Fruit fly (Drosophila melanogaster) whole organism, embryonic: ENCODE results near the gene CG11843.

Source experiments
- Asciz ChIP-seq: fragments of 200-800 bp; sonication (Bioruptor generic); optimal IDR thresholded peaks from 2 replicates; lab custom pipeline; 2017; ENCODE audit warnings: missing biosample characterization, mild to moderate bottlenecking, missing genetic modification characterization, missing genetic modification reagents
- Atf-2 ChIP-seq: fragments of 200-800 bp; sonication (Bioruptor generic); optimal IDR thresholded peaks from 2 replicates; lab custom pipeline; 2016; ENCODE audit warnings: missing biosample characterization, missing genetic modification characterization
- BEAF-32 ChIP-seq: fragments of 200-800 bp; sonication (Bioruptor generic); optimal IDR thresholded peaks from 3 replicates; lab custom pipeline; 2017; ENCODE audit warnings: missing biosample characterization, missing genetic modification characterization, mild to moderate bottlenecking, moderate library complexity, missing genetic modification reagents
- CG10959 ChIP-seq: fragments of 200-800 bp; sonication (Bioruptor generic); IDR thresholded peaks from 2 replicates; pipeline ENCODE4 v1.3.6; 2022; ENCODE audit warnings: missing biosample characterization, missing genetic modification characterization
- CG11247 ChIP-seq: fragments of 200-800 bp; sonication (Bioruptor generic); IDR thresholded peaks from 2 replicates; pipeline ENCODE4 v1.3.6; 2022; ENCODE audit warnings: missing biosample characterization, missing genetic modification characterization
- CG11504 ChIP-seq: fragments of 200-800 bp; sonication (Bioruptor generic); optimal IDR thresholded peaks from 3 replicates; lab custom pipeline; 2019; ENCODE audit warnings: missing biosample characterization, mild to moderate bottlenecking, missing genetic modification characterization, moderate library complexity
- CG12659 ChIP-seq: fragments of 200-800 bp; sonication (Bioruptor generic); optimal IDR thresholded peaks from 3 replicates; lab custom pipeline; 2017; ENCODE audit warnings: mild to moderate bottlenecking, missing biosample characterization, missing genetic modification reagents, missing genetic modification characterization
- CG12744 ChIP-seq: fragments of 200-800 bp; sonication (Bioruptor generic); optimal IDR thresholded peaks from 2 replicates; lab custom pipeline; 2016; ENCODE audit warnings: missing biosample characterization, missing genetic modification characterization
- CG12769 ChIP-seq: fragments of 200-800 bp; sonication (Bioruptor generic); optimal IDR thresholded peaks from 2 replicates; lab custom pipeline; 2019; ENCODE audit warnings: missing biosample characterization, mild to moderate bottlenecking, missing genetic modification characterization, moderate library complexity
- CG13296 ChIP-seq: fragments of 200-800 bp; sonication (Bioruptor generic); optimal IDR thresholded peaks from 3 replicates; lab custom pipeline; 2018; ENCODE audit warnings: missing biosample characterization, mild to moderate bottlenecking, missing genetic modification characterization
- CG1603 ChIP-seq: fragments of 200-800 bp; sonication (Bioruptor generic); optimal IDR thresholded peaks from 2 replicates; lab custom pipeline; 2019; ENCODE audit warnings: missing biosample characterization, mild to moderate bottlenecking, missing genetic modification characterization, moderate library complexity
- CG17912 ChIP-seq: fragments of 200-800 bp; sonication (Bioruptor generic); optimal IDR thresholded peaks from 2 replicates; lab custom pipeline; 2018; ENCODE audit warnings: missing biosample characterization, mild to moderate bottlenecking, missing genetic modification characterization
- CG18476 ChIP-seq: fragments of 200-800 bp; sonication (Bioruptor generic); optimal IDR thresholded peaks from 2 replicates; lab custom pipeline; 2016; ENCODE audit warnings: missing biosample characterization, mild to moderate bottlenecking, missing genetic modification characterization
- CG3407 ChIP-seq: fragments of 200-800 bp; sonication (Bioruptor generic); optimal IDR thresholded peaks from 2 replicates; lab custom pipeline; 2018; ENCODE audit warnings: missing biosample characterization, mild to moderate bottlenecking, missing genetic modification characterization
- CG4617 ChIP-seq: fragments of 200-800 bp; sonication (Bioruptor generic); optimal IDR thresholded peaks from 3 replicates; lab custom pipeline; 2016; ENCODE audit warnings: missing biosample characterization, missing genetic modification characterization, borderline replicate concordance
- CG4854 ChIP-seq: fragments of 200-800 bp; sonication (Bioruptor generic); optimal IDR thresholded peaks from 2 replicates; lab custom pipeline; 2016; ENCODE audit warnings: missing biosample characterization, missing genetic modification characterization, inconsistent platforms
- CG6689 ChIP-seq: fragments of 200-800 bp; sonication (Bioruptor generic); IDR thresholded peaks from 2 replicates; pipeline ENCODE4 v1.3.6; 2022; ENCODE audit warnings: missing biosample characterization, missing genetic modification characterization
- Dfd ChIP-seq, 2 experiments: fragments of >200 bp; optimal IDR thresholded peaks; 2 replicates each; lab custom pipeline; 2017; ENCODE audit warnings: missing biosample characterization in 2 of 2, missing genetic modification characterization in 2 of 2
- Dip2 ChIP-seq: fragments of 200-800 bp; sonication (Bioruptor generic); IDR thresholded peaks from 2 replicates; pipeline ENCODE4 v1.3.6; 2022; ENCODE audit warnings: missing biosample characterization, missing genetic modification characterization
- ERR ChIP-seq: fragments of 200-800 bp; sonication (Bioruptor generic); optimal IDR thresholded peaks from 2 replicates; lab custom pipeline; 2016; ENCODE audit warnings: missing biosample characterization, missing genetic modification characterization
- Fer1 ChIP-seq: fragments of 200-800 bp; sonication (Bioruptor generic); optimal IDR thresholded peaks from 2 replicates; lab custom pipeline; 2017; ENCODE audit warnings: missing biosample characterization, mild to moderate bottlenecking, missing genetic modification characterization
- MBD-R2 ChIP-seq: fragments of 200-800 bp; sonication (Bioruptor generic); IDR thresholded peaks from 2 replicates; pipeline ENCODE4 v1.3.6; 2022; ENCODE audit warnings: missing biosample characterization, missing genetic modification characterization
- Ptx1 ChIP-seq: fragments of 200-800 bp; sonication (Bioruptor generic); IDR thresholded peaks from 2 replicates; pipeline ENCODE4 v1.3.6; 2022; ENCODE audit warnings: missing biosample characterization, missing genetic modification characterization
- Trl ChIP-seq, 3 experiments: fragments of >200 bp in 2 of 3; fragments of 200-800 bp in 1 of 3; sonication (Bioruptor generic) in 1 of 3; optimal IDR thresholded peaks; 2 replicates in 1 of 3; 3 replicates in 2 of 3; lab custom pipeline; 2016 to 2017; ENCODE audit warnings: missing biosample characterization in 1 of 3, missing genetic modification characterization in 1 of 3
- ac ChIP-seq: fragments of 200-800 bp; sonication (Bioruptor generic); optimal IDR thresholded peaks from 3 replicates; lab custom pipeline; 2017; ENCODE audit warnings: missing biosample characterization, mild to moderate bottlenecking, missing genetic modification characterization
- aop ChIP-seq: fragments of 200-800 bp; sonication (Bioruptor generic); IDR thresholded peaks from 2 replicates; pipeline ENCODE4 v1.3.6; 2022; ENCODE audit warnings: missing biosample characterization, missing genetic modification characterization
- chif ChIP-seq, 2 experiments: fragments of 200-800 bp; sonication (Bioruptor generic); optimal IDR thresholded peaks; 3 replicates each; lab custom pipeline; 2016; ENCODE audit warnings: missing biosample characterization in 2 of 2, missing genetic modification characterization in 2 of 2
- chn ChIP-seq: fragments of 200-800 bp; sonication (Bioruptor generic); optimal IDR thresholded peaks from 2 replicates; lab custom pipeline; 2016; ENCODE audit warnings: missing biosample characterization, missing genetic modification characterization
- dmrt99B ChIP-seq: fragments of 200-800 bp; sonication (Bioruptor generic); optimal IDR thresholded peaks from 2 replicates; lab custom pipeline; 2018; ENCODE audit warnings: missing biosample characterization, mild to moderate bottlenecking, missing genetic modification characterization, moderate library complexity
- dpn ChIP-seq, 2 experiments: fragments of 200-800 bp; sonication (Bioruptor generic); optimal IDR thresholded peaks; 3 replicates each; lab custom pipeline; 2016; ENCODE audit warnings: missing biosample characterization in 2 of 2, missing genetic modification characterization in 2 of 2
- gce ChIP-seq: fragments of 200-800 bp; sonication (Bioruptor generic); IDR thresholded peaks from 3 replicates; pipeline ENCODE4 v1.3.6; 2022; ENCODE audit warnings: missing biosample characterization, missing genetic modification characterization
- gcm2 ChIP-seq: fragments of 200-800 bp; sonication (Bioruptor generic); optimal IDR thresholded peaks from 2 replicates; lab custom pipeline; 2016; ENCODE audit warnings: missing biosample characterization, missing genetic modification characterization
- gem ChIP-seq: fragments of 200-800 bp; sonication (Bioruptor generic); optimal IDR thresholded peaks from 2 replicates; lab custom pipeline; 2019; ENCODE audit warnings: missing biosample characterization, mild to moderate bottlenecking, missing genetic modification characterization, moderate library complexity
- ind ChIP-seq: fragments of 200-800 bp; sonication (Bioruptor generic); optimal IDR thresholded peaks from 3 replicates; lab custom pipeline; 2016; ENCODE audit warnings: missing biosample characterization, missing genetic modification characterization
- jing ChIP-seq: fragments of 200-800 bp; sonication (Bioruptor generic); optimal IDR thresholded peaks from 2 replicates; lab custom pipeline; 2018; ENCODE audit warnings: missing biosample characterization, mild to moderate bottlenecking, missing genetic modification characterization
- lilli ChIP-seq: fragments of 200-800 bp; sonication (Bioruptor generic); optimal IDR thresholded peaks from 3 replicates; lab custom pipeline; 2016; ENCODE audit warnings: missing biosample characterization, missing genetic modification characterization
- lmd ChIP-seq: fragments of 200-800 bp; sonication (Bioruptor generic); IDR thresholded peaks from 2 replicates; pipeline ENCODE4 v1.3.6; 2022; ENCODE audit warnings: missing biosample characterization, missing genetic modification characterization
- lola ChIP-seq, 3 experiments: fragments of >200 bp in 2 of 3; fragments of 200-800 bp in 1 of 3; sonication (Bioruptor generic) in 1 of 3; optimal IDR thresholded peaks; 2 replicates each; lab custom pipeline; 2017 to 2019; ENCODE audit warnings: missing biosample characterization in 3 of 3, missing genetic modification characterization in 3 of 3, mild to moderate bottlenecking in 1 of 3, moderate library complexity in 1 of 3
- maf-S ChIP-seq: fragments of 200-800 bp; sonication (Bioruptor generic); optimal IDR thresholded peaks from 2 replicates; lab custom pipeline; 2016; ENCODE audit warnings: missing biosample characterization, missing genetic modification characterization
- mld ChIP-seq: fragments of 200-800 bp; sonication (Bioruptor generic); IDR thresholded peaks from 3 replicates; pipeline ENCODE4 v1.3.6; 2022; ENCODE audit warnings: missing biosample characterization, missing genetic modification characterization; ENCODE audit not compliant: partially characterized antibody
- otp ChIP-seq: fragments of 200-800 bp; sonication (Bioruptor generic); IDR thresholded peaks from 3 replicates; pipeline ENCODE4, ENCODE4 v1.3.6; 2022; ENCODE audit warnings: missing biosample characterization, missing genetic modification characterization
- pb ChIP-seq: fragments of 200-800 bp; sonication (Bioruptor generic); optimal IDR thresholded peaks from 3 replicates; lab custom pipeline; 2016; ENCODE audit warnings: missing biosample characterization, missing genetic modification characterization
- run ChIP-seq: fragments of 200-800 bp; sonication (Bioruptor generic); optimal IDR thresholded peaks from 3 replicates; lab custom pipeline; 2018; ENCODE audit warnings: missing biosample characterization, mild to moderate bottlenecking, missing genetic modification characterization
- sna ChIP-seq: fragments of 200-800 bp; sonication (Bioruptor generic); IDR thresholded peaks from 2 replicates; pipeline ENCODE4 v1.3.6; 2022; ENCODE audit warnings: missing biosample characterization, missing genetic modification characterization; ENCODE audit not compliant: partially characterized antibody
- ssp ChIP-seq: fragments of 200-800 bp; sonication (Bioruptor generic); IDR thresholded peaks from 2 replicates; pipeline ENCODE4 v1.3.6; 2022; ENCODE audit warnings: missing biosample characterization, missing genetic modification characterization
- trem ChIP-seq: fragments of 200-800 bp; optimal IDR thresholded peaks from 3 replicates; lab custom pipeline; 2019; ENCODE audit warnings: missing biosample characterization, mild to moderate bottlenecking, missing genetic modification characterization, moderate library complexity
- tx ChIP-seq: fragments of 200-800 bp; sonication (Bioruptor generic); optimal IDR thresholded peaks from 2 replicates; lab custom pipeline; 2016; ENCODE audit warnings: missing biosample characterization, missing genetic modification characterization
- unpg ChIP-seq: fragments of 200-800 bp; sonication (Bioruptor generic); optimal IDR thresholded peaks from 3 replicates; lab custom pipeline; 2018; ENCODE audit warnings: missing biosample characterization, mild to moderate bottlenecking, missing genetic modification characterization, moderate library complexity
- usp ChIP-seq: fragments of >200 bp; optimal IDR thresholded peaks from 2 replicates; lab custom pipeline; 2017; ENCODE audit warnings: missing biosample characterization, missing genetic modification characterization

Gene CG11843

DNA sequence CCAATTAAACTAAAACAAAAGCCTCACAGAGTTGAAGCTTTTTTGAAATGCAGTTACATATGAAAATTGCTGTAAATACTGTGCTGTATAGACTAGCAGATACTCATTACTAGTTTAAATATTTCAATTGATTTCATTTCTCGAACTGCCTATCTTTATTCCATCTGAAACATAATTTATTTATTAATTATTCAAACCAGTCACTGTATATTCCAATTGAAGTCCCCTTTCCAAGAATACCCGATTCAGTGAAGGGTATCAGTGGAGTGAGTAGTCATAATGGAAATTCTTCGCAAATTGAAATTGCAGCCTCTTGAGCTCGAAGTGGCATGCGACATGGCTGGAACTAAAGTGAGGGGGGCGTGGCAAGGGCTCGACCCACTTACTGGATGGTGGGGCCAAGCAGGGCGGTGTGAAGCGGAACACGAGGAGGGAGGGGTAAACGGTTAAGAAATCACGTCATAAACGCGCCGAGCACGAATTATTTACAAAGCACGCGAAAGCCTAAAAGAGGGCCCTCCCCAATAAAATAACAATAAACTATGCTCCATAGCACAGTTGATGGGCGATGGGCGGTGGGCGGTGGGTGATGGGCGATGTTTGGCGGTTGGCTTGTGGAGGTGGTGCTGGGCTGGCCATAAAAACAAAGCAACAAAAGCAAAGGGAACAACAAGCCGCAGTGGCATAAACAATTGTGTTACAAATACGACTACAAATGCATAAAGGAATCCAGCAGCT, 49.1 kb upstream of the CG11843 start (continued):
- no peak for TF ChIP-seq CG18476 (GFP tag; lab: Kevin White, UChicago)
- no peak for TF ChIP-seq maf-S (GFP tag; lab: Kevin White, UChicago)
- no peak for TF ChIP-seq mld
- peak; percentile 57 for TF ChIP-seq Ptx1 (GFP tag; lab: Robert Waterston, UW)
- no peak for TF ChIP-seq lola (GFP tag; optimal IDR thresholded peaks at IDR 0.05; lab: Kevin White, UChicago)
- TF ChIP-seq CG1603 (tag; lab: Kevin White, UChicago), result peak; percentile 65
- TF ChIP-seq CG11247 (GFP tag; lab: Robert Waterston, UW), result no peak
- no peak for TF ChIP-seq pb (GFP tag; lab: Kevin White, UChicago)
- no peak for TF ChIP-seq sna
- peak; percentile 38 for TF ChIP-seq lilli (GFP tag; lab: Kevin White, UChicago)
- no peak for TF ChIP-seq CG4617 (GFP tag; lab: Kevin White, UChicago)
- no peak for TF ChIP-seq otp (GFP tag; lab: Robert Waterston, UW)
- no peak for TF ChIP-seq ERR (GFP tag; lab: Kevin White, UChicago)
- no peak for TF ChIP-seq CG4854
- no peak for TF ChIP-seq Dfd (GFP tag; optimal IDR thresholded peaks at IDR 0.05; lab: Kevin White, UChicago)
- no peak for TF ChIP-seq CG3407 (GFP tag; lab: Kevin White, UChicago)
- TF ChIP-seq CG12769, result peak; percentile 58
- TF ChIP-seq dpn (GFP tag; optimal IDR thresholded peaks at IDR 0.05; lab: Kevin White, UChicago), result peak in 1 of 2 experiments; percentile 47
- TF ChIP-seq Dip2, result no peak
- peak; percentile 43 for TF ChIP-seq unpg (GFP tag; lab: Kevin White, UChicago)
- TF ChIP-seq Trl (optimal IDR thresholded peaks at IDR 0.05; lab: Kevin White, UChicago), result no peak
- TF ChIP-seq Trl (GFP tag; optimal IDR thresholded peaks at IDR 0.05; lab: Kevin White, UChicago), result no peak
- TF ChIP-seq Fer1 (GFP tag; lab: Kevin White, UChicago), result peak; percentile 24
- TF ChIP-seq ssp (GFP tag; lab: Robert Waterston, UW), result peak; percentile 49; the same call in 1 of the 2 replicates
- no peak; the same call in 2 of the 3 replicates for TF ChIP-seq gce
- no peak for TF ChIP-seq chn (GFP tag; lab: Kevin White, UChicago)
- peak; percentile 73 for TF ChIP-seq gem (tag; lab: Kevin White, UChicago)
- TF ChIP-seq chif (GFP tag; optimal IDR thresholded peaks at IDR 0.05; lab: Kevin White, UChicago), result peak in 1 of 2 experiments; percentile 13
- TF ChIP-seq CG12744 (GFP tag; lab: Kevin White, UChicago), result no peak
- TF ChIP-seq MBD-R2 (GFP tag; lab: Robert Waterston, UW), result no peak
- TF ChIP-seq run (tag; lab: Kevin White, UChicago), result no peak
- TF ChIP-seq CG13296, result no peak
- peak; percentile 66 for TF ChIP-seq dmrt99B (tag; lab: Kevin White, UChicago)
- no peak for TF ChIP-seq usp (GFP tag; lab: Kevin White, UChicago)
- TF ChIP-seq BEAF-32 (GFP tag; lab: Kevin White, UChicago), result no peak
- TF ChIP-seq jing (GFP tag; lab: Kevin White, UChicago), result no peak
- no peak for TF ChIP-seq Atf-2
- peak; percentile 32; the same call in 1 of the 2 replicates for TF ChIP-seq CG6689 (GFP tag; lab: Robert Waterston, UW)
- no peak for TF ChIP-seq gcm2 (GFP tag; lab: Kevin White, UChicago)
- TF ChIP-seq Asciz (GFP tag; lab: Kevin White, UChicago), result no peak
- peak; percentile 33 for TF ChIP-seq ind (GFP tag; lab: Kevin White, UChicago)
- no peak for TF ChIP-seq CG12659 (GFP tag; lab: Kevin White, UChicago)
- TF ChIP-seq trem (tag; lab: Kevin White, UChicago), result no peak
- no peak for TF ChIP-seq CG10959 (GFP tag; lab: Robert Waterston, UW)
- TF ChIP-seq CG17912 (GFP tag; lab: Kevin White, UChicago), result no peak
- no peak for TF ChIP-seq aop (GFP tag; lab: Robert Waterston, UW)
- peak; percentile 53; the same call in 1 of the 2 replicates for TF ChIP-seq lmd (GFP tag; lab: Robert Waterston, UW)
- no peak for TF ChIP-seq tx (GFP tag; lab: Kevin White, UChicago)
- peak; percentile 74 for TF ChIP-seq CG11504 (tag; lab: Kevin White, UChicago)
- no peak for TF ChIP-seq ac (GFP tag; lab: Kevin White, UChicago)
